Worm (Caenorhabditis elegans): ENCODE measurements around the gene K08E5.6.

K08E5.6 gene

ce11 chrIII:10151719-10152118 lies 10.9 kb downstream of the K08E5.6 start:
- TF ChIP-seq cebp-1 (GFP tag; IDR thresholded peaks at IDR 0.05) (no peak), cebp-1 (tag; optimal IDR thresholded peaks at IDR 0.05) (peak; percentile 38), nfya-2 (GFP tag; IDR thresholded peaks at IDR 0.05) (no peak), atf-7 (tag; optimal IDR thresholded peaks at IDR 0.05) (no peak), K12H6.12 (tag; optimal IDR thresholded peaks at IDR 0.05) (peak; percentile 72), mcd-1 (GFP tag; IDR thresholded peaks at IDR 0.05) (0 out of 2 replicates have a peak, but pooled peaks have one; percentile 14), ztf-25 (GFP tag; IDR thresholded peaks at IDR 0.05) (no peak), ztf-22 (GFP tag; optimal IDR thresholded peaks at IDR 0.05) (peak; percentile 25), nfyb-1 (GFP tag; IDR thresholded peaks at IDR 0.05) (0 out of 2 replicates have a peak, but pooled peaks have one; percentile 23), nhr-120 (GFP tag; IDR thresholded peaks at IDR 0.05) (no peak), zfh-2 (GFP tag; conservative IDR thresholded peaks at IDR 0.05) (peak; percentile 88), F57C9.4 (tag; optimal IDR thresholded peaks at IDR 0.05) (no peak), attf-5 (GFP tag; optimal IDR thresholded peaks at IDR 0.05) (peak; percentile 14)

ce11 chrIII:10152495-10152894 lies 11.7 kb downstream of the K08E5.6 start, which contains the start of gene nac-3:
nac-3 (plus strand) TSS chrIII:10152795.
- no peak for TF ChIP-seq mxl-1 (tag; optimal IDR thresholded peaks at IDR 0.05)
- TF ChIP-seq nhr-27 (tag; optimal IDR thresholded peaks at IDR 0.05) = no peak
- TF ChIP-seq F37B4.10 (GFP tag; IDR thresholded peaks at IDR 0.05) = no peak
- no peak for TF ChIP-seq Y53G8AR.9 (GFP tag; conservative IDR thresholded peaks at IDR 0.05)
- no peak for TF ChIP-seq ccch-3 (GFP tag; optimal IDR thresholded peaks at IDR 0.05)
- no peak for TF ChIP-seq snpc-1.3 (tag; optimal IDR thresholded peaks at IDR 0.05; ENCODE audit: insufficient read depth)
- no peak for TF ChIP-seq tlf-1 (GFP tag; optimal IDR thresholded peaks at IDR 0.05)
- TF ChIP-seq nfyb-1 (GFP tag; IDR thresholded peaks at IDR 0.05) = no peak
- TF ChIP-seq F55B11.4 (tag; optimal IDR thresholded peaks at IDR 0.05; ENCODE audit: borderline replicate concordance, insufficient read depth) = no peak

ce11 chrIII:10153003-10153402 lies 12.2 kb downstream of the K08E5.6 start:
- TF ChIP-seq ekl-4 (GFP tag; IDR thresholded peaks at IDR 0.05) = 0 out of 2 replicates have a peak, but pooled peaks have one; percentile 29
- peak; percentile 63; the same call in 1 of the 2 replicates for TF ChIP-seq nfyb-1 (GFP tag; IDR thresholded peaks at IDR 0.05)
- TF ChIP-seq hmg-1.2 (GFP tag; IDR thresholded peaks at IDR 0.05) = peak; percentile 34; the same call in 1 of the 2 replicates
- no peak for TF ChIP-seq pha-4 (tag; optimal IDR thresholded peaks at IDR 0.05)
- no peak; the same call in 1 of the 2 replicates for TF ChIP-seq zfh-2 (GFP tag; conservative IDR thresholded peaks at IDR 0.05)
- 0 out of 2 replicates have a peak, but pooled peaks have one; percentile 8 for TF ChIP-seq rcor-1 (GFP tag; IDR thresholded peaks at IDR 0.05)
- 0 out of 2 replicates have a peak, but pooled peaks have one; percentile 7 for TF ChIP-seq let-526 (GFP tag; IDR thresholded peaks at IDR 0.05)
- TF ChIP-seq ceh-27 (GFP tag; optimal IDR thresholded peaks at IDR 0.05) = peak; percentile 2
- no peak for TF ChIP-seq cebp-1 (GFP tag; IDR thresholded peaks at IDR 0.05)
- TF ChIP-seq cebp-1 (tag; optimal IDR thresholded peaks at IDR 0.05) = peak; percentile 33
- TF ChIP-seq bed-1 (GFP tag; IDR thresholded peaks at IDR 0.05) = no peak
- peak; percentile 48; the same call in 1 of the 2 replicates for TF ChIP-seq K11D2.4 (GFP tag; IDR thresholded peaks at IDR 0.05)
- TF ChIP-seq K12H6.12 (tag; optimal IDR thresholded peaks at IDR 0.05) = peak; percentile 49
- no peak for TF ChIP-seq Y95B8A.8 (GFP tag; IDR thresholded peaks at IDR 0.05)
- TF ChIP-seq lin-35 (GFP tag; optimal IDR thresholded peaks at IDR 0.05) = peak in 1 of 3 experiments; percentile 27

ce11 chrIII:10154993-10155392 lies 14.2 kb downstream of the K08E5.6 start:
- TF ChIP-seq cebp-1 (GFP tag; IDR thresholded peaks at IDR 0.05) (no peak), cebp-1 (tag; optimal IDR thresholded peaks at IDR 0.05) (no peak), C17E4.6 (GFP tag; IDR thresholded peaks at IDR 0.05) (no peak), egl-44 (GFP tag; IDR thresholded peaks at IDR 0.05) (no peak), zim-3 (tag; optimal IDR thresholded peaks at IDR 0.05) (peak; percentile 4), xnd-1 (tag; optimal IDR thresholded peaks at IDR 0.05) (no peak), atf-7 (tag; optimal IDR thresholded peaks at IDR 0.05) (no peak)
